Worm (Caenorhabditis elegans) whole organism, L4 larva: ENCODE results near the gene ZC266.1.
A peak's percentile ranks its signal among the peaks of the same experiment; 100 is the strongest.

Experiments used
- D1046.2 ChIP-seq: fragments of 200-800 bp; sonication (Bioruptor generic); IDR thresholded peaks from 2 replicates; pipeline ENCODE4 v1.3.6; 2022; ENCODE audit warnings: missing genetic modification characterization, missing compliant biosample characterization
- F26F4.8 ChIP-seq: fragments of 200-800 bp; sonication (Bioruptor generic); conservative IDR thresholded peaks from 2 replicates; pipeline ENCODE4 v1.3.6; 2022; ENCODE audit warnings: missing genetic modification characterization, missing compliant biosample characterization
- T20F7.1 ChIP-seq: fragments of 200-800 bp; sonication (Bioruptor generic); optimal IDR thresholded peaks from 2 replicates; lab custom pipeline; 2018; ENCODE audit warnings: mild to moderate bottlenecking, missing genetic modification characterization, missing compliant biosample characterization
- Y48G9A.11 ChIP-seq: fragments of 200-800 bp; sonication (Bioruptor generic); IDR thresholded peaks from 2 replicates; pipeline ENCODE4 v1.3.6; 2022; ENCODE audit warnings: missing genetic modification reagents, missing genetic modification characterization, missing compliant biosample characterization
- Y5F2A.4 ChIP-seq: fragments of 200-800 bp; sonication (Bioruptor generic); optimal IDR thresholded peaks from 2 replicates; lab custom pipeline; 2018; ENCODE audit warnings: mild to moderate bottlenecking, missing genetic modification characterization, missing compliant biosample characterization
- arid-1 ChIP-seq: fragments of 200-800 bp; sonication (Bioruptor generic); conservative IDR thresholded peaks from 2 replicates; pipeline ENCODE4 v1.3.6; 2022; ENCODE audit warnings: missing genetic modification reagents, missing genetic modification characterization, missing compliant biosample characterization
- ceh-20 ChIP-seq: fragments of 200-800 bp; sonication (Bioruptor generic); IDR thresholded peaks from 2 replicates; pipeline ENCODE4 v1.3.6; 2022; ENCODE audit warnings: missing genetic modification reagents, missing genetic modification characterization, missing compliant biosample characterization
- ceh-44 ChIP-seq: fragments of 200-800 bp; sonication (Bioruptor generic); IDR thresholded peaks from 2 replicates; pipeline ENCODE4 v1.3.6; 2022; ENCODE audit warnings: missing genetic modification reagents, missing genetic modification characterization, missing compliant biosample characterization
- ceh-82 ChIP-seq: sonication (generic microtip); optimal IDR thresholded peaks from 2 replicates; lab custom pipeline; 2017; ENCODE audit warnings: missing biosample characterization, missing genetic modification characterization
- daf-19 ChIP-seq: fragments of 200-800 bp; sonication (Bioruptor generic); conservative IDR thresholded peaks from 2 replicates; pipeline ENCODE4 v1.3.6; 2022; ENCODE audit warnings: missing genetic modification characterization, missing compliant biosample characterization
- dmd-6 ChIP-seq: fragments of 200-800 bp; sonication (Bioruptor generic); IDR thresholded peaks from 2 replicates; pipeline ENCODE4 v1.3.6; 2022; ENCODE audit warnings: missing genetic modification reagents, missing genetic modification characterization, missing compliant biosample characterization
- dmd-8 ChIP-seq: fragments of 200-800 bp; sonication (Bioruptor generic); IDR thresholded peaks from 2 replicates; pipeline ENCODE4 v1.3.6; 2022; ENCODE audit warnings: missing genetic modification characterization, missing compliant biosample characterization
- dmd-9 ChIP-seq: fragments of 200-800 bp; sonication (Bioruptor generic); IDR thresholded peaks from 2 replicates; pipeline ENCODE4 v1.3.6; 2022; ENCODE audit warnings: missing genetic modification reagents, missing genetic modification characterization, missing compliant biosample characterization
- egl-27 ChIP-seq: sonication (generic microtip); optimal IDR thresholded peaks from 3 replicates; lab custom pipeline; 2017; ENCODE audit warnings: missing biosample characterization, missing genetic modification reagents, missing genetic modification characterization
- hif-1 ChIP-seq, 2 experiments: sonication (generic microtip); optimal IDR thresholded peaks; 2 replicates each; lab custom pipeline; 2016 to 2017; ENCODE audit warnings: missing compliant biosample characterization in 2 of 2, missing genetic modification characterization in 2 of 2, missing genetic modification reagents in 2 of 2, missing genotype in 2 of 2, mild to moderate bottlenecking in 1 of 2
- lin-13 ChIP-seq: fragments of 150-350 bp; optimal IDR thresholded peaks from 2 replicates; lab custom pipeline; 2014; ENCODE audit warnings: missing biosample characterization, missing genetic modification reagents, missing genetic modification characterization
- lin-15B ChIP-seq: fragments of 150-350 bp; sonication (generic microtip); optimal IDR thresholded peaks from 3 replicates; lab custom pipeline; 2014; ENCODE audit warnings: missing biosample characterization, missing genetic modification characterization
- lin-29 ChIP-seq: fragments of 200-800 bp; sonication (Bioruptor generic); IDR thresholded peaks from 2 replicates; pipeline ENCODE4 v1.3.6; 2022; ENCODE audit warnings: missing genetic modification reagents, missing genetic modification characterization, missing compliant biosample characterization
- lsy-2 ChIP-seq, 2 experiments: fragments of 150-350 bp in 1 of 2; sonication (generic microtip) in 1 of 2; optimal IDR thresholded peaks; 2 replicates each; lab custom pipeline; 2014 to 2017; ENCODE audit warnings: missing biosample characterization in 2 of 2, missing genetic modification characterization in 2 of 2
- mdl-1 ChIP-seq, 2 experiments: fragments of 150-350 bp in 1 of 2; sonication (generic microtip) in 1 of 2; optimal IDR thresholded peaks; 2 replicates each; lab custom pipeline; 2014 to 2017; ENCODE audit warnings: missing biosample characterization in 2 of 2, missing genetic modification characterization in 2 of 2
- mdt-29 ChIP-seq: fragments of 200-800 bp; sonication (Bioruptor generic); IDR thresholded peaks from 2 replicates; pipeline ENCODE4 v1.3.6; 2022; ENCODE audit warnings: missing genetic modification reagents, missing genetic modification characterization, missing compliant biosample characterization
- mxl-3 ChIP-seq: fragments of 200-800 bp; sonication (Bioruptor generic); optimal IDR thresholded peaks from 2 replicates; lab custom pipeline; 2018; ENCODE audit warnings: mild to moderate bottlenecking, missing genetic modification characterization, missing compliant biosample characterization
- nhr-42 ChIP-seq: fragments of 200-800 bp; sonication (Bioruptor generic); IDR thresholded peaks from 2 replicates; pipeline ENCODE4 v1.3.6; 2022; ENCODE audit warnings: missing genetic modification characterization, missing compliant biosample characterization
- nhr-76 ChIP-seq: fragments of 150-350 bp; optimal IDR thresholded peaks from 2 replicates; lab custom pipeline; 2014; ENCODE audit warnings: missing biosample characterization, missing genetic modification characterization
- rbr-2 ChIP-seq: sonication (generic microtip); optimal IDR thresholded peaks from 2 replicates; lab custom pipeline; 2016; ENCODE audit warnings: missing genotype, missing genetic modification characterization, missing compliant biosample characterization
- saeg-2 ChIP-seq: fragments of 200-800 bp; sonication (Bioruptor generic); IDR thresholded peaks from 2 replicates; pipeline ENCODE4 v1.3.6; 2022; ENCODE audit warnings: missing genetic modification reagents, missing genetic modification characterization, missing compliant biosample characterization
- set-16 ChIP-seq: fragments of 200-800 bp; sonication (Bioruptor generic); IDR thresholded peaks from 2 replicates; pipeline ENCODE4 v1.3.6; 2022; ENCODE audit warnings: missing genetic modification reagents, missing genetic modification characterization, missing compliant biosample characterization
- snpc-1.2 ChIP-seq: fragments of 200-800 bp; sonication (Bioruptor generic); IDR thresholded peaks from 2 replicates; pipeline ENCODE4 v1.3.6; 2022; ENCODE audit warnings: missing genetic modification reagents, missing genetic modification characterization, missing compliant biosample characterization
- spr-3 ChIP-seq: fragments of 200-800 bp; sonication (Bioruptor generic); optimal IDR thresholded peaks from 2 replicates; lab custom pipeline; 2018; ENCODE audit warnings: mild to moderate bottlenecking, missing genetic modification characterization, missing compliant biosample characterization
- unc-130 ChIP-seq: sonication (generic microtip); optimal IDR thresholded peaks from 2 replicates; lab custom pipeline; 2016; ENCODE audit warnings: missing genetic modification reagents, missing genetic modification characterization, missing compliant biosample characterization
- zfp-2 ChIP-seq: sonication (generic microtip); optimal IDR thresholded peaks from 2 replicates; lab custom pipeline; 2016; ENCODE audit warnings: mild to moderate bottlenecking, missing genetic modification characterization, missing compliant biosample characterization
- ztf-7 ChIP-seq: fragments of 150-350 bp; optimal IDR thresholded peaks from 2 replicates; lab custom pipeline; 2014; ENCODE audit warnings: missing biosample characterization, missing genetic modification characterization

Gene ZC266.1

DNA sequence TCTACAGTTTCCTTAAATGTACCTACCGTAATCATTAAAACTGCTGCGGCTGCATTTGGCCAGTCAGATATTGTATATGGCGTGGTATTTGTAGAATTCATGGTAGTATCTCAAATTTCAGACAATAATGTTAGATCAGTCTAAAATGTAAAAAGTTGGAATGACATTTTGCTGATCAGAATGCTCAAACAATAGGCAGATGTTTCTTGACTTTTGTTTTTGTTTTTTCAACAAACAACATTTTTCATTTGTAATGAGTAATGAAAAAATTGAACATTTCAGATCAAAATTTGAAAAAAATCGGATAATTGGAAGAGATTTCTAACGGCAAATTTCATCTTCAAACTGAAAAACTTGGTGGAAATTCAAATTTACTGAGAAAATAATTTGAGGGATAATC is 31.5 kb downstream of the ZC266.1 start, which contains the start of gene srx-77:
Gene srx-77 (minus strand): TSS at position 101 of the 400 bp plus-strand sequence.
- TF ChIP-seq hif-1 (tag; optimal IDR thresholded peaks at IDR 0.05; lab: Kevin White, UChicago) (no peak), saeg-2 (GFP tag; lab: Robert Waterston, UW) (no peak), lsy-2 (tag; optimal IDR thresholded peaks at IDR 0.05; lab: Kevin White, UChicago) (no peak)

DNA sequence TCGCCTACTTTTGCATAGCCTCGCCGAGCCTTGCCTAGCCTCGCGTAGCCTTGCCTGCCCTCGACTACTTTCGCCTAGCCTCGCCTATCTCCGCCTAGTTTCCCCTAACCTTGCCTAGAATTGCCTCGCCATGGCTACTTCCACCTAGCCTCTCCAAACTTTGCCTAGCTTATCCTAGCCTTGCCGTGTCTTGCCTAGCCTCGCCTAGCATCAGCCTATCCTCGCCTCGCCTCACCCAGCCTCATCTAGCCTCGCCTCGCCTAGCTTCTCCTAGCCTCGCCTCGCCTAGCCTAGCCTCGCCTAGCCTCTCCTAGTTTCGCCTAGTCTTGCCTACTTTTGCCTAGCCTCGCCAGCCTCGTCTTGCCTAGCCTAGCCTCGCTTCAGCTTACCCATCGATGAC is 33.0 kb downstream of the ZC266.1 start:
- TF ChIP-seq rbr-2 (no peak), dmd-8 (GFP tag; lab: Robert Waterston, UW) (peak; percentile 45; the same call in 1 of the 2 replicates), set-16 (peak; percentile 80), lin-15B (tag; lab: Kevin White, UChicago) (no peak), spr-3 (no peak), snpc-1.2 (GFP tag; lab: Robert Waterston, UW) (no peak), ztf-7 (tag; lab: Kevin White, UChicago) (no peak), dmd-6 (GFP tag; lab: Robert Waterston, UW) (no peak)

DNA sequence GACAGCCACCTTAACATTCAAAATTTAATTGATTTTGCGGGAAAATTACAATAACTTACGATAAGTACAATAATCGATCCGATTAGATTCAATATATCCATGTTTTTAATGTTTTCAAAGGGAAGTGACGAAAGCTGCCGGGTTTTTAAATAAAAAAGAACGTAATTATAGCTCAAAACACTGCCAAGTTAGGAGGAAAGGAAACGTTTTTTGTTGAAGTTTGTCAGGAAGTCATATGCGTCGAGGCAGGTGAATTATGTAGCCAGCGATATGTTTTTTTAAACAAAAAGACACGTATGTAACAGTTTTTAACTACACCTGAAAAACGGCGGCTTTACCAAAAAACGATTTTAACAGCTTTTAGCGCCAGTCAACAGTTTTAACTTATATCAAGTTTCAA is 34.4 kb downstream of the ZC266.1 start, which contains the start of gene srx-73:
Gene srx-73 (minus strand): TSS at position 101 of the 400 bp plus-strand sequence.
- TF ChIP-seq snpc-1.2 (GFP tag; lab: Robert Waterston, UW) (no peak), saeg-2 (GFP tag; lab: Robert Waterston, UW) (no peak), dmd-9 (no peak), Y5F2A.4 (no peak), Y48G9A.11 (GFP tag; lab: Robert Waterston, UW) (no peak), lin-13 (no peak), F26F4.8 (GFP tag; lab: Robert Waterston, UW) (no peak), lin-29 (GFP tag; lab: Robert Waterston, UW) (no peak), nhr-76 (tag; lab: Kevin White, UChicago) (no peak), mdl-1 (tag; optimal IDR thresholded peaks at IDR 0.05; lab: Kevin White, UChicago) (no peak), daf-19 (GFP tag; lab: Robert Waterston, UW) (no peak), zfp-2 (tag; lab: Kevin White, UChicago) (no peak), D1046.2 (GFP tag; lab: Robert Waterston, UW) (no peak), ceh-20 (no peak), ceh-82 (tag; lab: Kevin White, UChicago) (no peak), arid-1 (GFP tag; lab: Robert Waterston, UW) (no peak)

DNA sequence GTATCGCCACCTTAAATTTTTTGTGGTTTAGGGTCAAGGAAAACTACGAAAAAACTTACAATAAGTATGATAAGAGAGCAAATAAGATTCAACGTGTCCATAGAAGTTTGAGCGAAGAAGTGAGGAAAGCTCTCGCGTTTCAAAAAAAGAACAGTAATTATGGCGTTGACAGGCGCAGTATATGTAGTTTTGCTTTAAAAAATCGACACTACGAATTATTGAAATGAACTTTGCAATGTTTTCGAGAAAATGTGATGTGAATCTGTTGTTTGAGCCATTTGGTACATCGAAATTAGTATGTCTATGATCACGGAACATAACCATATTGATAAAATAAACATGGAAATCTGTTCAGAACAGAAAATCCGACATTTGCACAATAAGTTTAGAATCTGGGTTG is 37.7 kb downstream of the ZC266.1 start, which contains the start of gene srx-74:
Gene srx-74 (minus strand): TSS at position 101 of the 400 bp plus-strand sequence.
- TF ChIP-seq dmd-6 (GFP tag; lab: Robert Waterston, UW) (no peak), egl-27 (tag; lab: Kevin White, UChicago) (no peak), unc-130 (GFP tag; lab: Kevin White, UChicago) (no peak), T20F7.1 (GFP tag; lab: Kevin White, UChicago) (no peak)
- TF ChIP-seq, all 104 proteins: peak for 0

DNA sequence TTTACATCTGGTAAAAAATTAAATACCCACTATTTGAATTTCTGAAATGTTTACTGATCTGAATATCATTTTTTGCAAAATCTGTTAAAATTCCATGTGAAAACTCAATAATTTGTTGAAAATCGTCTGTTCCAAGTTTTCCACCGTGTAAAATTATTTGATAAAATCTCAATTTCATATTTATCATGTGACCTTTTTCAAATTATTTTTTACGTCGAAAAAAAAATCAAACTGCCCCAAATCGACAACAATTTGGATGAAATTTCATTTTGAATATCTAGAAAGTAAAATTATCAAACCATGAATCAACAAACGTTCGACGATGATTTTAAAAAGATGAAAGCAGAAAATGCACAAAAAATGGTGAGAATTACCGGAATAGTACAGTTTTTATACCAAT is 44.9 kb downstream of the ZC266.1 start, which contains the start of gene F41F3.9:
Gene F41F3.9 (plus strand): TSS at position 301 of the 400 bp plus-strand sequence.
- TF ChIP-seq lin-15B (tag; lab: Kevin White, UChicago) (no peak), zfp-2 (tag; lab: Kevin White, UChicago) (no peak), mxl-3 (GFP tag; lab: Kevin White, UChicago) (no peak), nhr-42 (GFP tag; lab: Robert Waterston, UW) (no peak), ceh-44 (GFP tag; lab: Robert Waterston, UW) (no peak), ztf-7 (tag; lab: Kevin White, UChicago) (no peak), mdt-29 (GFP tag; lab: Robert Waterston, UW) (no peak)
